Worm (Caenorhabditis elegans) whole organism, young adult: ENCODE results near the gene npr-2.

Experiments
- F49E8.2 ChIP-seq: sonication (generic microtip); optimal IDR thresholded peaks from 3 replicates; lab custom pipeline; 2017; ENCODE audit warnings: missing genetic modification characterization, mild to moderate bottlenecking, missing compliant biosample characterization, antibody characterized with exemption, moderate library complexity; ENCODE audit not compliant: insufficient read depth
- let-526 ChIP-seq: fragments of 200-800 bp; sonication (Bioruptor generic); IDR thresholded peaks from 2 replicates; pipeline ENCODE4 v1.3.6; 2022; ENCODE audit warnings: missing genetic modification reagents, missing genetic modification characterization, missing compliant biosample characterization
- nfyb-1 ChIP-seq: fragments of 200-800 bp; sonication (Bioruptor generic); IDR thresholded peaks from 2 replicates; pipeline ENCODE4 v1.3.6; 2022; ENCODE audit warnings: missing genetic modification reagents, missing genetic modification characterization, missing compliant biosample characterization

DNA sequence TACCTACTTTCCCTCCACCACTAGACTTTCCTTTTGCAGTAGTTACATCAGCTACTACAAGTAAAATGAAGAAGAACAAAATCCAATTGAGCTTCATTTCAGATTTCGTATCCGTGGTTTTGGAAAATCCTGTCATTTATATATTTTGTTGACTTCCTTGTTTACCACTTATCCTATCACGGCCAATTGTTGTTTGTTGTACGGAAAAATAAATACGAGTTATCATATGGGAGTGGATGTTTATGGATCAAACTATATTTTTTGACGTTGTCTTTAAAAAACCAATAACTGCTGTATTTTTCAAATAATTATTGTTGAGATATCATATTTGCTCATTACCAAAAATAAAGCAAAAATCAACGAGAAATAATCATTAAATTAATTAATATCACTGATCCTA is 43.3 kb upstream of the npr-2 start, which contains the start of gene W09C2.9:
- TF ChIP-seq let-526 (GFP tag; lab: Robert Waterston, UW) (no peak), nfyb-1 (no peak), F49E8.2 (tag; lab: Kevin White, UChicago) (no peak)
